Worm (Caenorhabditis elegans) whole organism, early embryonic: ENCODE measurements around the gene npr-41.
A peak's percentile ranks its signal among the peaks of the same experiment; 100 is the strongest.

Source experiments
- B0310.2 ChIP-seq: sonication (generic microtip); optimal IDR thresholded peaks from 2 replicates; lab custom pipeline; 2016; ENCODE audit warnings: mild to moderate bottlenecking, missing genetic modification characterization, missing compliant biosample characterization
- ama-1 ChIP-seq: fragments of 150-350 bp; optimal IDR thresholded peaks from 2 replicates; lab custom pipeline; 2014
- hnd-1 ChIP-seq: sonication (generic microtip); optimal IDR thresholded peaks from 2 replicates; lab custom pipeline; 2016; ENCODE audit warnings: missing genetic modification characterization, missing compliant biosample characterization
- tbx-11 ChIP-seq: fragments of 200-800 bp; sonication (Bioruptor generic); IDR thresholded peaks from 2 replicates; pipeline ENCODE4 v1.3.6; 2022; ENCODE audit warnings: missing genetic modification characterization, missing compliant biosample characterization

DNA sequence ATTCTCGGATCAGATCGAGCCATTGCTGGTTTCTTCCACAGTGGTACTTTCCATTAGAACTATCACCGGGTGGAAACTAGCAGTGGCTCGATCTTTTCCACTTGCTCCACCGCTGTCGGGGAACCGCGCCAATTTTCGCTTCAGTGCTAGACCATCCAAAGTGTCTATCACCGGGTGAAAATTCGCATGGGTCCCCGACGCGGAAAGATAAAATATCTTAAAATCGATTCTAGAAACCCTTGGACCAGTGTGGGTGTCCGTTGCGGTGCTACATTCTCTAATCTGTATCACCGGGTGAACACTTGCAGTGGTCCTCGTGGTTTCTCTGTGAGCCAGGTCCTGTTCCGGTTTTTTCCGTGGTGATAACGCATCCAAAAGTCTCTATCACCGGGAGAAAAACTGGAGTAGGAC lies 27.1 kb downstream of the npr-41 start:
- TF ChIP-seq B0310.2 (peak; percentile 76), ama-1 (lab: Kevin White, UChicago) (peak; percentile 98), hnd-1 (tag; lab: Kevin White, UChicago) (no peak), tbx-11 (GFP tag; lab: Robert Waterston, UW) (no peak)
